Worm (Caenorhabditis elegans) whole organism, dauer: ENCODE data around the gene pqn-8.

Experiments used
- unc-62 ChIP-seq: sonication (generic microtip); optimal IDR thresholded peaks from 2 replicates; lab custom pipeline; 2017; ENCODE audit warnings: missing biosample characterization, missing genetic modification reagents, missing genetic modification characterization

Gene pqn-8

ce11 chrIII:9956665-9957401, 41.0 kb downstream of the pqn-8 start, which contains the start of gene alx-1:
Gene alx-1 (plus strand): TSS chrIII:9957351.
- no peak for TF ChIP-seq unc-62

ce11 chrIII:9956123-9956522, 41.7 kb downstream of the pqn-8 start, which contains the start of gene mog-1:
Gene mog-1 (minus strand): TSS chrIII:9956215.
- no peak for TF ChIP-seq unc-62

ce11 chrIII:9951864-9952263, 45.9 kb downstream of the pqn-8 start, which contains the start of gene K03H1.11:
Gene K03H1.11 (minus strand): TSS chrIII:9951964.
- no peak for TF ChIP-seq unc-62

ce11 chrIII:9950244-9950643, 47.5 kb downstream of the pqn-8 start, which contains the start of gene K03H1.13:
Gene K03H1.13 (minus strand): TSS chrIII:9950344.
- TF ChIP-seq unc-62, result no peak

ce11 chrIII:9946806-9947419, 50.9 kb downstream of the pqn-8 start, which contains the start of gene K03H1.7:
Gene K03H1.7 (plus strand): TSS chrIII:9947405.
- no peak for TF ChIP-seq unc-62
